Fruit fly (Drosophila melanogaster): ENCODE results near the gene CG11854.
A peak's percentile ranks its signal among the peaks of the same experiment; 100 is the strongest.

Gene CG11854

dm6 chr3R:25249145-25250141, 7.6 kb downstream of the CG11854 start, which contains the start of gene Nup358 (continued):
- no peak for TF ChIP-seq CG3281 (GFP tag; optimal IDR thresholded peaks at IDR 0.05)
- no peak for TF ChIP-seq peb (GFP tag; IDR thresholded peaks at IDR 0.05)
- TF ChIP-seq zen2 (GFP tag; IDR thresholded peaks at IDR 0.05; ENCODE audit: partially characterized antibody) = peak; percentile 98
- no peak for TF ChIP-seq NC2α (GFP tag; optimal IDR thresholded peaks at IDR 0.05)
- no peak for TF ChIP-seq Trl (optimal IDR thresholded peaks at IDR 0.05)
- no peak for TF ChIP-seq Trl (GFP tag; optimal IDR thresholded peaks at IDR 0.05)
- peak; percentile 97 for TF ChIP-seq hbn (GFP tag; IDR thresholded peaks at IDR 0.05; ENCODE audit: partially characterized antibody)
- TF ChIP-seq yki (optimal IDR thresholded peaks at IDR 0.05) = no peak
- no peak for TF ChIP-seq Camta (GFP tag; optimal IDR thresholded peaks at IDR 0.05)
- no peak for TF ChIP-seq CG6654 (GFP tag; optimal IDR thresholded peaks at IDR 0.05)
- no peak for TF ChIP-seq Fer1 (GFP tag; optimal IDR thresholded peaks at IDR 0.05)
- TF ChIP-seq CG6791 (GFP tag; IDR thresholded peaks at IDR 0.05; ENCODE audit: partially characterized antibody) = peak; percentile 99
- no peak for TF ChIP-seq Atf6 (GFP tag; IDR thresholded peaks at IDR 0.05)
- TF ChIP-seq CG42726 (GFP tag; IDR thresholded peaks at IDR 0.05; ENCODE audit: partially characterized antibody) = peak; percentile 99
- TF ChIP-seq run (tag; optimal IDR thresholded peaks at IDR 0.05) = no peak
- peak; percentile 37 for TF ChIP-seq CG15601 (tag; optimal IDR thresholded peaks at IDR 0.05)
- peak; percentile 97 for TF ChIP-seq vnd (GFP tag; IDR thresholded peaks at IDR 0.05; ENCODE audit: partially characterized antibody)
- peak; percentile 30 for TF ChIP-seq CG34376 (GFP tag; optimal IDR thresholded peaks at IDR 0.05)
- no peak for TF ChIP-seq insv (GFP tag; optimal IDR thresholded peaks at IDR 0.05)
- TF ChIP-seq CG17385 (GFP tag; optimal IDR thresholded peaks at IDR 0.05) = peak; percentile 71
- no peak for TF ChIP-seq dpn (GFP tag; optimal IDR thresholded peaks at IDR 0.05)
- no peak for TF ChIP-seq CG12104 (GFP tag; optimal IDR thresholded peaks at IDR 0.05)
- no peak for TF ChIP-seq Drgx (GFP tag; IDR thresholded peaks at IDR 0.05)
- no peak for TF ChIP-seq trh (GFP tag; optimal IDR thresholded peaks at IDR 0.05)
- TF ChIP-seq fd96Cb (tag; optimal IDR thresholded peaks at IDR 0.05) = no peak
- TF ChIP-seq CG11723 (GFP tag; optimal IDR thresholded peaks at IDR 0.05) = no peak
- TF ChIP-seq kni (GFP tag; optimal IDR thresholded peaks at IDR 0.05) = no peak
- TF ChIP-seq vfl (GFP tag; optimal IDR thresholded peaks at IDR 0.05) = no peak
- TF ChIP-seq grn (GFP tag; optimal IDR thresholded peaks at IDR 0.05) = no peak
- no peak for TF ChIP-seq gsb (GFP tag; IDR thresholded peaks at IDR 0.05)
- TF ChIP-seq Hr39 (optimal IDR thresholded peaks at IDR 0.05) = no peak
- no peak for TF ChIP-seq ab (GFP tag; optimal IDR thresholded peaks at IDR 0.05)
- no peak for TF ChIP-seq Hmr (GFP tag; optimal IDR thresholded peaks at IDR 0.05)
- TF ChIP-seq al (GFP tag; IDR thresholded peaks at IDR 0.05) = 0 out of 2 replicates have a peak, but pooled peaks have one; percentile 5
- TF ChIP-seq sr (GFP tag; IDR thresholded peaks at IDR 0.05) = no peak
- no peak for TF ChIP-seq CG10979 (tag; optimal IDR thresholded peaks at IDR 0.05)
- TF ChIP-seq Doc2 (GFP tag; IDR thresholded peaks at IDR 0.05) = no peak
- no peak for TF ChIP-seq zfh2 (GFP tag; optimal IDR thresholded peaks at IDR 0.05)
- no peak for TF ChIP-seq HmgD (GFP tag; optimal IDR thresholded peaks at IDR 0.05)
- TF ChIP-seq CG14050 (GFP tag; IDR thresholded peaks at IDR 0.05) = no peak
- TF ChIP-seq NK7.1 (GFP tag; optimal IDR thresholded peaks at IDR 0.05) = no peak
- no peak for TF ChIP-seq Hr51 (GFP tag; optimal IDR thresholded peaks at IDR 0.05)
- no peak for TF ChIP-seq odd (GFP tag; optimal IDR thresholded peaks at IDR 0.05)
- no peak for TF ChIP-seq fd3F (GFP tag; optimal IDR thresholded peaks at IDR 0.05)
- peak; percentile 96 for TF ChIP-seq Dll (GFP tag; IDR thresholded peaks at IDR 0.05; ENCODE audit: partially characterized antibody)
- no peak for TF ChIP-seq CG16815 (GFP tag; optimal IDR thresholded peaks at IDR 0.05)
- no peak for TF ChIP-seq dimm (GFP tag; IDR thresholded peaks at IDR 0.05)
- TF ChIP-seq CG32767 (GFP tag; IDR thresholded peaks at IDR 0.05) = no peak
- no peak for TF ChIP-seq CG6765 (GFP tag; optimal IDR thresholded peaks at IDR 0.05)
- TF ChIP-seq aop (GFP tag; IDR thresholded peaks at IDR 0.05) = no peak
